Worm (Caenorhabditis elegans) whole organism, midembryonic: ENCODE measurements around the gene nlp-18.

Experiments used
- T22C8.4 ChIP-seq: fragments of 200-800 bp; sonication (Bioruptor generic); IDR thresholded peaks from 2 replicates; pipeline ENCODE4 v1.3.6; 2022; ENCODE audit warnings: missing genetic modification characterization, missing compliant biosample characterization
- cog-1 ChIP-seq: sonication (generic microtip); optimal IDR thresholded peaks from 2 replicates; lab custom pipeline; 2016; ENCODE audit warnings: missing genetic modification characterization, missing compliant biosample characterization
- flt-1 ChIP-seq: fragments of 200-800 bp; sonication (Bioruptor generic); IDR thresholded peaks from 2 replicates; pipeline ENCODE4 v1.3.6; 2022; ENCODE audit warnings: missing genetic modification characterization, missing compliant biosample characterization
- klf-2 ChIP-seq: fragments of 200-800 bp; sonication (Bioruptor generic); conservative IDR thresholded peaks from 2 replicates; pipeline ENCODE4 v1.3.6; 2022; ENCODE audit warnings: missing genetic modification reagents, missing genetic modification characterization, missing compliant biosample characterization
- med-1 ChIP-seq: sonication (generic microtip); optimal IDR thresholded peaks from 2 replicates; lab custom pipeline; 2017; ENCODE audit warnings: missing genetic modification characterization, mild to moderate bottlenecking, missing compliant biosample characterization, antibody characterized with exemption, missing genetic modification reagents; ENCODE audit not compliant: insufficient read depth
- ref-1 ChIP-seq: fragments of 200-800 bp; sonication (Bioruptor generic); conservative IDR thresholded peaks from 2 replicates; pipeline ENCODE4 v1.3.6; 2022; ENCODE audit warnings: missing genetic modification reagents, missing genetic modification characterization, missing compliant biosample characterization
- tab-1 ChIP-seq: fragments of 200-800 bp; sonication (Bioruptor generic); IDR thresholded peaks from 2 replicates; pipeline ENCODE4 v1.3.6; 2022; ENCODE audit warnings: missing genetic modification characterization, missing compliant biosample characterization
- ztf-23 ChIP-seq: fragments of 200-800 bp; sonication (Bioruptor generic); IDR thresholded peaks from 2 replicates; pipeline ENCODE4 v1.3.6; 2022; ENCODE audit warnings: missing genetic modification reagents, missing genetic modification characterization, missing compliant biosample characterization
- ztf-29 ChIP-seq: fragments of 200-800 bp; sonication (Bioruptor generic); IDR thresholded peaks from 2 replicates; pipeline ENCODE4 v1.3.6; 2022; ENCODE audit warnings: missing genetic modification reagents, missing genetic modification characterization, missing compliant biosample characterization

The nlp-18 gene

DNA sequence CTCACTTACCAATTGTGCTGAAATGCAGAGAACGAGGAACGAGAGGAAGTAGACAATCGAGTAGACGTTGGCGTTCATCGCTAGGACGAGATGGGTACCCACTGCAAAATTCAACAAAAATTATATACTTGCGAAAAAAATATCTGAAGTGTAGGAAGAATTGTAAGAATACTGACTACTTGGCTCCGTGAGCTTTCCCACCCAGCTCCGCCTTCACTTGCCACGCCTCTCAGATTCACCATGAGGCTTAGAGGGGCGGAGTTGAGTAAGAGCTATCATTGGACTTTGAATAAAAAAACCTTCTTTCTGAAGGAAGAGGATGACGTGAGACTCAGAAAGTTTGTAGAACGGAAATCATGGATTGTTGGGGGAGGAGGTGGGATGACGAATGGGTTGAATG is at the start of gene nlp-18:
nlp-18 (minus strand) TSS at position 101 of the 400 bp plus-strand sequence.
- TF ChIP-seq ztf-29 (GFP tag; lab: Robert Waterston, UW) (no peak), cog-1 (no peak), ref-1 (GFP tag; lab: Robert Waterston, UW) (no peak), ztf-23 (GFP tag; lab: Robert Waterston, UW) (no peak), T22C8.4 (no peak), med-1 (GFP tag; lab: Kevin White, UChicago) (no peak), tab-1 (no peak), klf-2 (GFP tag; lab: Robert Waterston, UW) (no peak), flt-1 (GFP tag; lab: Robert Waterston, UW) (no peak)

DNA sequence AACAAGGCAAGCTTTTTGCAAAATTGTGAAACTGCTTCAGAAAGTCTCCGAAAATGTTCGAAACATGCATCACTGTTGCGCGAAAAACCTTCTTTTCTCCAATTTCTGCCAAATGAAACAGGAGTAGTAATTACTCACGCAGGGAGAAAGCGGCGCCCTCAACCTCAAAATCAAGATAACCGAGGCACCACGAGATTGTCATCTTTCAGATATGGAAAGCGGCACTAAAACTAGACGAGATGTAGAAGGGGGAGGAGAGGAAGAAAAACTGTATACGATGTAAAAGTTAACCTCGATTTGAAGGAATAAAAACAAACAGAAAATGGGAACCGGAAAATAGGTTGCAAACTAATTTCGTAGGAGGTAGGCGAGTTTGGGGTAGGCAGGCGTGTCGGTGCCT is 46.4 kb upstream of the nlp-18 start:
- no peak for TF ChIP-seq med-1 (GFP tag; lab: Kevin White, UChicago)
- no peak for TF ChIP-seq cog-1
- no peak for TF ChIP-seq klf-2 (GFP tag; lab: Robert Waterston, UW)
- no peak for TF ChIP-seq tab-1
- no peak for TF ChIP-seq ztf-29 (GFP tag; lab: Robert Waterston, UW)
- TF ChIP-seq T22C8.4 = no peak
- no peak for TF ChIP-seq ref-1 (GFP tag; lab: Robert Waterston, UW)
- TF ChIP-seq ztf-23 (GFP tag; lab: Robert Waterston, UW) = no peak
- TF ChIP-seq flt-1 (GFP tag; lab: Robert Waterston, UW) = no peak

DNA sequence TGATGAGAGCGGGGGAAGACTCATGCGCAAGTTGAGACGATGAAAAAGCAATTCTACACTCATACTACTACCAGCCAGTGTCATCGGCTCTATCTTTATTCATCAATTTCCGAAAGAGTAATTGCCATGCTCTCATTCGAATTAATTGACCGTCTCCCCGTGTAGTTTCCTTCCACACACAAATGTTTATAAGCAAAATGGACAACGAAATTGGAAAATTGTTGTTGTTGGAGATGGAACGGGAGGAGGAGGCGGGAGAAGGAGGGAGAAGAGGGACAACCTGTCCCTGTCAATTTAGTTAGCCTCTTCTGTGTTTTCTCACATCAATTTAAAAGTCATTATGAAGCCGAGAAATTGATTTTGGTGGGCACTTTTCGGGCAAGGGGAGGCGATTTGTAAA is 42.4 kb upstream of the nlp-18 start:
- TF ChIP-seq cog-1 = no peak
- no peak for TF ChIP-seq ztf-23 (GFP tag; lab: Robert Waterston, UW)
- no peak for TF ChIP-seq med-1 (GFP tag; lab: Kevin White, UChicago)
- TF ChIP-seq tab-1 = no peak
- no peak for TF ChIP-seq klf-2 (GFP tag; lab: Robert Waterston, UW)
- no peak for TF ChIP-seq ref-1 (GFP tag; lab: Robert Waterston, UW)
- TF ChIP-seq T22C8.4 = no peak
- no peak for TF ChIP-seq ztf-29 (GFP tag; lab: Robert Waterston, UW)
- no peak for TF ChIP-seq flt-1 (GFP tag; lab: Robert Waterston, UW)

DNA sequence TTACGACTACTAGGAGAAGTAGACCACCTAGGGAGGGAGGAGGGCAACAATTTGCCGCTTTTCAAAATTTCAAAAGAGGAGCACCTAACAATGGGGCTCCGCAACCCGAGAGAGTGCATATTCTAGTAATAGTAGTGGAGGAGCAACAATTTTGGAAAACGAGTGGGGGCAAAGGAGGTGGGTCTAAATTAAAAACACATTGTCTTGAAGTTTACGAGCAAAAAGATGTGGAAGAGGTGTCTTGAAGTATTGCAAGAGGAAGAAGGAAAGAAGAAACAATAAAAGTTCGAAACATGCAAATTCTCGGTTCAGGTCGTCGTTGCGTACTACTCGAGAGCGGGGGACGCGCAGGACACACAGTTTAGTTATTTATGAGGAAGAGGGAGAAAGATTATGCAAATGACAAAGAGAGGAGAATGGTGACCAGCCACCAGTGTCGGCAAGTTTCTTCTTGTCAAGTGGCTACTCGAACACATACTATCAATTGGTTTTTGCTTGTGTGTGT is 34.0 kb upstream of the nlp-18 start:
- TF ChIP-seq flt-1 (GFP tag; lab: Robert Waterston, UW) (no peak), ztf-29 (GFP tag; lab: Robert Waterston, UW) (no peak), ref-1 (GFP tag; lab: Robert Waterston, UW) (no peak), tab-1 (no peak), ztf-23 (GFP tag; lab: Robert Waterston, UW) (no peak), klf-2 (GFP tag; lab: Robert Waterston, UW) (no peak), T22C8.4 (no peak), med-1 (GFP tag; lab: Kevin White, UChicago) (no peak), cog-1 (no peak)

DNA sequence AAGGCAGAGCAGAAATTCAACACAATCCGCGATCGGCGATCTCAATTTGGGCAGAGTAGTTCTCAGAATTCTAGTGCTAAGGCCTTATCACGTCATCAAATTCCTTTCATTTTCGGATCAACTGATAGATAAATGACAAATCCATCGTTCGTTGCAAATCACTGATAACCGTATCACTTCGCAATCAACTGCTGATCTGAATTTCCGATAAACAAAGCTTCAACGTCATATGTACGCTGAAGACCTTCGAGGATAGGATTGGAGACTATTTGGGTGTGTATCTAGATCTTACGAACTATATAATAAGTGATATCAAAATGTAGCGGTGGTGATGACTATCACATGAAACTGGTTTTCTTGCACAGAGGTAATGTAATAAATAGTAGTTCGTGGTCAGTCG is 27.1 kb upstream of the nlp-18 start:
- TF ChIP-seq med-1 (GFP tag; lab: Kevin White, UChicago) = no peak
- TF ChIP-seq ref-1 (GFP tag; lab: Robert Waterston, UW) = no peak
- no peak for TF ChIP-seq ztf-29 (GFP tag; lab: Robert Waterston, UW)
- no peak for TF ChIP-seq T22C8.4
- TF ChIP-seq cog-1 = no peak

DNA sequence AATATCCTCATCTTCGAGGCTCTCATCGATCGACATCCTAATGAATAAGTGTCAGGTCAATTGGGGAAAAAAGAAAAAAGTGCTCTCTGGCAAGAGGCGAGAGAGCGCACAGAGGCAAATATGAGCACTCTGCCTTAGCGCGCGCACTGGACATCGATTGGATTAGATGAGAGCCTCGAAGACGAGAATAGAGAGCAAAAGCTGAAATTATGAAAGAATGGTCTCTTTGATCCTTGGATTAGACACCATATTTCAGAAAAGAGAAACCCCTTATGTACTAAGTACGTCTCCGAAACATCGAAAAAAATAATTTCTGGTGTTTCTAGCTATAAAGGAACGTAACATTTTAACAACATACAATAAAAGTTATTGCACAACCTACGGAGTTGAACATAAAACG is 25.0 kb upstream of the nlp-18 start, which contains the start of gene F45E10.2:
F45E10.2 (minus strand) TSS at position 101 of the 400 bp plus-strand sequence.
- TF ChIP-seq T22C8.4 = 0 out of 2 replicates have a peak, but pooled peaks have one; percentile 13
- no peak for TF ChIP-seq tab-1
- TF ChIP-seq ztf-23 (GFP tag; lab: Robert Waterston, UW) = no peak
- TF ChIP-seq cog-1 = no peak
- no peak for TF ChIP-seq klf-2 (GFP tag; lab: Robert Waterston, UW)
- no peak for TF ChIP-seq ztf-29 (GFP tag; lab: Robert Waterston, UW)
- TF ChIP-seq flt-1 (GFP tag; lab: Robert Waterston, UW) = no peak

ce11 chrII:11052526-11052925 is 22.3 kb upstream of the nlp-18 start:
- no peak for TF ChIP-seq klf-2 (GFP tag; lab: Robert Waterston, UW)
- TF ChIP-seq ref-1 (GFP tag; lab: Robert Waterston, UW) = no peak
- no peak for TF ChIP-seq tab-1
- no peak for TF ChIP-seq ztf-23 (GFP tag; lab: Robert Waterston, UW)

DNA sequence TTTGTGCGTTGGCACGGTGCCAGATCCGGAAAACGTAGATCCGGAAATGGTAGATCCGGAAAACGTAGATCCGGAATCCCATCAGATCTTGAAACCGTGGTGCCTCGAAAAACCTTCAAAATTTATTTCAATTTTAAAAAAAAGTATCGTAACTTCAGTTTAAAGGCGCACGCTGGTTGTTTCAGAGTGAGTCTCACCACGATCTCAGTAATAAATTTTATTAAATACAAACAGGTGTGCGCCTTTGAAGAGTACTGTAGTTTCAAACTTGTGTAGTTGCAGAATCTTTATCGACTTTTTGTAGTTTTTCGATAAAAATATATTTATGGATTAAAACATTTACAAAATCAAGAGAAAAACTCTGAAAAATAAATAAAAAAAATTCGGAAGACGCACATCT is 20.5 kb upstream of the nlp-18 start:
- TF ChIP-seq T22C8.4 (no peak), ztf-23 (GFP tag; lab: Robert Waterston, UW) (no peak), klf-2 (GFP tag; lab: Robert Waterston, UW) (no peak), cog-1 (no peak)

ce11 chrII:11049876-11050275 is 19.7 kb upstream of the nlp-18 start, which contains the start of the genes sdhd-1 and ilkp-1:
Gene sdhd-1 (minus strand): TSS chrII:11049913.
Gene ilkp-1 (plus strand): TSS chrII:11050255.
- TF ChIP-seq ref-1 (GFP tag; lab: Robert Waterston, UW) (no peak), T22C8.4 (no peak), cog-1 (no peak), med-1 (GFP tag; lab: Kevin White, UChicago) (no peak), tab-1 (no peak), klf-2 (GFP tag; lab: Robert Waterston, UW) (no peak), flt-1 (GFP tag; lab: Robert Waterston, UW) (no peak), ztf-23 (GFP tag; lab: Robert Waterston, UW) (no peak), ztf-29 (GFP tag; lab: Robert Waterston, UW) (no peak)

DNA sequence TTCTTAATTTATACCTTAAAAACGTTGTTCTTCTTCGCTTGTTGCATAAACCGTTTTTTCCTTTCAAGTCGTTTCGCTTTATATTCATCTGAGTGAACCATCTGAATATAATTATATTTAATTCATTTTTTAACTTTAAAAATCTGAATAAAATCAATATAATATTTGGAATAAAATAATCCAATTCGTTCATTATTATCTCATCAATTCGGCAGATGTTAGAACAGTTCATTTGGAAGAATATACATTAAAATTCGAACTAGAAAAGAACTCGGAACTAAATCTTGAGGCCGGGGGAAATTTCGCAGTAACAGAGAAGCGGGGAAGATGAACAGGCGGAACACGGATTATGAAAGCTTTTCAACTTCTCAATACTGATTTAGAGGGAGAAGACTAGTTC is 18.7 kb upstream of the nlp-18 start, which contains the start of gene F33A8.4:
F33A8.4 (minus strand) TSS at position 101 of the 400 bp plus-strand sequence.
- no peak for TF ChIP-seq T22C8.4
